Worm (Caenorhabditis elegans) whole organism, late embryonic: ENCODE data around the gene tatn-1.

ENCODE experiments used
- C08G9.2 ChIP-seq: sonication (generic microtip); optimal IDR thresholded peaks from 2 replicates; lab custom pipeline; 2016; ENCODE audit warnings: mild to moderate bottlenecking, missing genetic modification characterization, moderate library complexity, missing compliant biosample characterization
- ceh-9 ChIP-seq: sonication (generic microtip); optimal IDR thresholded peaks from 2 replicates; lab custom pipeline; 2016; ENCODE audit warnings: mild to moderate bottlenecking, missing genetic modification characterization, inconsistent platforms, missing compliant biosample characterization
- dmd-4 ChIP-seq: sonication (generic microtip); optimal IDR thresholded peaks from 2 replicates; lab custom pipeline; 2016; ENCODE audit warnings: borderline replicate concordance, missing genetic modification characterization, missing compliant biosample characterization
- dve-1 ChIP-seq: sonication (generic microtip); optimal IDR thresholded peaks from 2 replicates; lab custom pipeline; 2017; ENCODE audit warnings: antibody characterized with exemption, mild to moderate bottlenecking, missing genetic modification characterization, missing compliant biosample characterization
- eyg-1 ChIP-seq: sonication (generic microtip); optimal IDR thresholded peaks from 2 replicates; lab custom pipeline; 2016; ENCODE audit warnings: missing genotype, missing genetic modification characterization, missing compliant biosample characterization
- fkh-10 ChIP-seq: fragments of 150-350 bp; optimal IDR thresholded peaks from 2 replicates; lab custom pipeline; 2014; ENCODE audit warnings: missing biosample characterization, missing genetic modification reagents, missing genetic modification characterization
- pha-4 ChIP-seq: fragments of 150-350 bp; optimal IDR thresholded peaks from 2 replicates; lab custom pipeline; 2018; ENCODE audit warnings: missing biosample characterization, missing genetic modification reagents, missing genetic modification characterization
- pros-1 ChIP-seq: fragments of 150-350 bp; optimal IDR thresholded peaks from 2 replicates; lab custom pipeline; 2014; ENCODE audit warnings: missing biosample characterization, missing genetic modification reagents, missing genetic modification characterization
- syd-9 ChIP-seq: sonication (generic microtip); optimal IDR thresholded peaks from 2 replicates; lab custom pipeline; 2016; ENCODE audit warnings: mild to moderate bottlenecking, missing genetic modification characterization, moderate library complexity, missing compliant biosample characterization
- ztf-16 ChIP-seq: sonication (generic microtip); optimal IDR thresholded peaks from 2 replicates; lab custom pipeline; 2017; ENCODE audit warnings: missing genetic modification characterization, missing compliant biosample characterization

- TF ChIP-seq pros-1: no peak
- TF ChIP-seq eyg-1 (tag; lab: Kevin White, UChicago): no peak
- no peak for TF ChIP-seq ztf-16 (tag; lab: Kevin White, UChicago)
- TF ChIP-seq ceh-9: no peak
- TF ChIP-seq syd-9 (tag; lab: Kevin White, UChicago): no peak
- no peak for TF ChIP-seq fkh-10
- TF ChIP-seq C08G9.2 (tag; lab: Kevin White, UChicago): no peak
- no peak for TF ChIP-seq dmd-4
- TF ChIP-seq pha-4 (tag; lab: Kevin White, UChicago): no peak
- TF ChIP-seq dve-1 (tag; lab: Kevin White, UChicago): no peak
These were observed 10.6 kb upstream of the tatn-1 start for ce11 chrX:14780176-14780575.
